Fruit fly (Drosophila melanogaster) whole organism, embryonic: Measurements from ENCODE around the gene CG14341.

ENCODE experiments used
- ATbp ChIP-seq: fragments of 200-800 bp; sonication (Bioruptor generic); optimal IDR thresholded peaks from 2 replicates; lab custom pipeline; 2017; ENCODE audit warnings: missing biosample characterization, mild to moderate bottlenecking, missing genetic modification characterization, missing genetic modification reagents
- Blimp-1 ChIP-seq: fragments of 200-800 bp; sonication (Bioruptor generic); optimal IDR thresholded peaks from 3 replicates; lab custom pipeline; 2018; ENCODE audit warnings: missing biosample characterization, missing genetic modification characterization, mild to moderate bottlenecking, moderate library complexity, missing genetic modification reagents
- BtbVII ChIP-seq: fragments of 200-800 bp; sonication (Bioruptor generic); optimal IDR thresholded peaks from 3 replicates; lab custom pipeline; 2017; ENCODE audit warnings: missing biosample characterization, mild to moderate bottlenecking, missing genetic modification characterization
- C15 ChIP-seq: fragments of 200-800 bp; sonication (Bioruptor generic); IDR thresholded peaks from 3 replicates; pipeline ENCODE4 v1.3.6; 2022; ENCODE audit warnings: missing biosample characterization, missing genetic modification characterization
- CG12071 ChIP-seq: fragments of 200-800 bp; sonication (Bioruptor generic); optimal IDR thresholded peaks from 3 replicates; lab custom pipeline; 2018; ENCODE audit warnings: missing biosample characterization, mild to moderate bottlenecking, missing genetic modification characterization
- CG13287 ChIP-seq: fragments of 200-800 bp; sonication (Bioruptor generic); IDR thresholded peaks from 2 replicates; pipeline ENCODE4 v1.3.6; 2022; ENCODE audit warnings: missing biosample characterization, missing genetic modification characterization; ENCODE audit not compliant: partially characterized antibody
- CG1529 ChIP-seq: fragments of 200-800 bp; sonication (Bioruptor generic); optimal IDR thresholded peaks from 3 replicates; lab custom pipeline; 2018; ENCODE audit warnings: missing biosample characterization, missing genetic modification characterization
- CG15601 ChIP-seq: fragments of 200-800 bp; sonication (Bioruptor generic); optimal IDR thresholded peaks from 3 replicates; lab custom pipeline; 2019; ENCODE audit warnings: missing biosample characterization, mild to moderate bottlenecking, missing genetic modification characterization, moderate library complexity
- CG17802 ChIP-seq: fragments of 200-800 bp; sonication (Bioruptor generic); optimal IDR thresholded peaks from 2 replicates; lab custom pipeline; 2018; ENCODE audit warnings: missing biosample characterization, mild to moderate bottlenecking, missing genetic modification characterization, moderate library complexity
- CG18599 ChIP-seq: fragments of 200-800 bp; sonication (Bioruptor generic); optimal IDR thresholded peaks from 3 replicates; lab custom pipeline; 2017; ENCODE audit warnings: missing biosample characterization, missing genetic modification characterization, mild to moderate bottlenecking, moderate library complexity, missing genetic modification reagents
- CG2120 ChIP-seq: fragments of 200-800 bp; sonication (Bioruptor generic); optimal IDR thresholded peaks from 3 replicates; lab custom pipeline; 2016; ENCODE audit warnings: missing biosample characterization, missing genetic modification characterization
- CG30431 ChIP-seq: fragments of 200-800 bp; sonication (Bioruptor generic); optimal IDR thresholded peaks from 2 replicates; lab custom pipeline; 2017; ENCODE audit warnings: missing biosample characterization, missing genetic modification characterization
- CG3163 ChIP-seq: fragments of 200-800 bp; sonication (Bioruptor generic); optimal IDR thresholded peaks from 3 replicates; lab custom pipeline; 2016; ENCODE audit warnings: missing biosample characterization, missing genetic modification characterization
- CG33557 ChIP-seq: fragments of 200-800 bp; sonication (Bioruptor generic); optimal IDR thresholded peaks from 2 replicates; lab custom pipeline; 2019; ENCODE audit warnings: missing biosample characterization, mild to moderate bottlenecking, missing genetic modification characterization, moderate library complexity
- CG3407 ChIP-seq: fragments of 200-800 bp; sonication (Bioruptor generic); optimal IDR thresholded peaks from 2 replicates; lab custom pipeline; 2018; ENCODE audit warnings: missing biosample characterization, mild to moderate bottlenecking, missing genetic modification characterization
- CG5180 ChIP-seq: fragments of 200-800 bp; sonication (Bioruptor generic); optimal IDR thresholded peaks from 3 replicates; lab custom pipeline; 2017; ENCODE audit warnings: missing biosample characterization, missing genetic modification characterization, mild to moderate bottlenecking, moderate library complexity, missing genetic modification reagents
- CG7839 ChIP-seq: fragments of 200-800 bp; sonication (Bioruptor generic); optimal IDR thresholded peaks from 3 replicates; lab custom pipeline; 2018; ENCODE audit warnings: missing biosample characterization, mild to moderate bottlenecking, missing genetic modification characterization, moderate library complexity
- CG7987 ChIP-seq: fragments of 200-800 bp; sonication (Bioruptor generic); optimal IDR thresholded peaks from 2 replicates; lab custom pipeline; 2018; ENCODE audit warnings: missing biosample characterization, mild to moderate bottlenecking, missing genetic modification characterization, moderate library complexity
- CG8290 ChIP-seq, 3 experiments: fragments of 200-800 bp; sonication (Bioruptor generic); optimal IDR thresholded peaks; 2 replicates each; lab custom pipeline; 2016 to 2019; ENCODE audit warnings: missing biosample characterization in 3 of 3, missing genetic modification characterization in 3 of 3, mild to moderate bottlenecking in 2 of 3, moderate library complexity in 1 of 3
- CG9727 ChIP-seq: fragments of 200-800 bp; sonication (Bioruptor generic); optimal IDR thresholded peaks from 3 replicates; lab custom pipeline; 2017; ENCODE audit warnings: missing biosample characterization, mild to moderate bottlenecking, missing genetic modification characterization
- Chrac-16 ChIP-seq: fragments of 200-800 bp; sonication (Bioruptor generic); optimal IDR thresholded peaks from 3 replicates; lab custom pipeline; 2016; ENCODE audit warnings: missing biosample characterization, missing genetic modification characterization
- CrebB ChIP-seq: fragments of 200-800 bp; sonication (Bioruptor generic); optimal IDR thresholded peaks from 3 replicates; lab custom pipeline; 2018; ENCODE audit warnings: missing biosample characterization, mild to moderate bottlenecking, missing genetic modification characterization
- Dll ChIP-seq: fragments of 200-800 bp; sonication (Bioruptor generic); IDR thresholded peaks from 4 replicates; pipeline ENCODE4 v1.3.6; 2022; ENCODE audit warnings: missing biosample characterization, missing genetic modification characterization; ENCODE audit not compliant: partially characterized antibody
- Hr3 ChIP-seq: fragments of 200-800 bp; sonication (Bioruptor generic); optimal IDR thresholded peaks from 3 replicates; lab custom pipeline; 2016; ENCODE audit warnings: missing biosample characterization, missing genetic modification characterization
- Mrtf ChIP-seq: fragments of 200-800 bp; sonication (Bioruptor generic); IDR thresholded peaks from 3 replicates; pipeline ENCODE4 v1.3.6; 2022; ENCODE audit warnings: missing biosample characterization, missing genetic modification characterization
- NC2α ChIP-seq: fragments of 200-800 bp; sonication (Bioruptor generic); optimal IDR thresholded peaks from 2 replicates; lab custom pipeline; 2016; ENCODE audit warnings: missing biosample characterization, missing genetic modification characterization
- NfI ChIP-seq: fragments of 200-800 bp; sonication (Bioruptor generic); optimal IDR thresholded peaks from 3 replicates; lab custom pipeline; 2018; ENCODE audit warnings: missing biosample characterization, mild to moderate bottlenecking, missing genetic modification characterization, moderate library complexity
- Ptx1 ChIP-seq: fragments of 200-800 bp; sonication (Bioruptor generic); IDR thresholded peaks from 2 replicates; pipeline ENCODE4 v1.3.6; 2022; ENCODE audit warnings: missing biosample characterization, missing genetic modification characterization
- Rfx ChIP-seq: fragments of 200-800 bp; sonication (Bioruptor generic); IDR thresholded peaks from 2 replicates; pipeline ENCODE4 v1.3.6; 2022; ENCODE audit warnings: missing biosample characterization, missing genetic modification characterization
- Rx ChIP-seq: fragments of 200-800 bp; sonication (Bioruptor generic); IDR thresholded peaks from 2 replicates; pipeline ENCODE4 v1.3.6; 2022; ENCODE audit warnings: missing biosample characterization, missing genetic modification characterization
- br ChIP-seq: fragments of >200 bp; optimal IDR thresholded peaks from 2 replicates; lab custom pipeline; 2017
- cg ChIP-seq: fragments of 200-800 bp; sonication (Bioruptor generic); optimal IDR thresholded peaks from 3 replicates; lab custom pipeline; 2019; ENCODE audit warnings: missing biosample characterization, mild to moderate bottlenecking, missing genetic modification characterization, moderate library complexity
- ci ChIP-seq: fragments of 200-800 bp; sonication (Bioruptor generic); IDR thresholded peaks from 3 replicates; pipeline ENCODE4 v1.3.6; 2022; ENCODE audit warnings: missing biosample characterization, missing genetic modification characterization
- dan ChIP-seq: fragments of 200-800 bp; sonication (Bioruptor generic); IDR thresholded peaks from 2 replicates; pipeline ENCODE4 v1.3.6; 2022; ENCODE audit warnings: missing biosample characterization, missing genetic modification characterization
- emc ChIP-seq: fragments of 200-800 bp; sonication (Bioruptor generic); optimal IDR thresholded peaks from 2 replicates; lab custom pipeline; 2016; ENCODE audit warnings: missing biosample characterization, missing genetic modification characterization
- fd3F ChIP-seq: fragments of 200-800 bp; sonication (Bioruptor generic); optimal IDR thresholded peaks from 2 replicates; lab custom pipeline; 2018; ENCODE audit warnings: missing biosample characterization, mild to moderate bottlenecking, missing genetic modification characterization, moderate library complexity
- gsb ChIP-seq: fragments of 200-800 bp; sonication (Bioruptor generic); IDR thresholded peaks from 2 replicates; pipeline ENCODE4 v1.3.6; 2022; ENCODE audit warnings: missing biosample characterization, missing genetic modification characterization
- hkb ChIP-seq, 2 experiments: fragments of 200-800 bp in 1 of 2; fragments of >200 bp in 1 of 2; sonication (Bioruptor generic) in 1 of 2; IDR thresholded peaks in 1 of 2; optimal IDR thresholded peaks in 1 of 2; 2 replicates each; pipeline versions ENCODE4 v1.3.6 to Lab custom; 2017 to 2022; ENCODE audit warnings: missing biosample characterization in 1 of 2, missing genetic modification characterization in 1 of 2
- inv ChIP-seq: fragments of 200-800 bp; sonication (Bioruptor generic); IDR thresholded peaks from 2 replicates; pipeline ENCODE4 v1.3.6; 2022; ENCODE audit warnings: missing biosample characterization, missing genetic modification characterization; ENCODE audit not compliant: partially characterized antibody
- kah ChIP-seq: fragments of 200-800 bp; sonication (Bioruptor generic); optimal IDR thresholded peaks from 2 replicates; lab custom pipeline; 2018; ENCODE audit warnings: missing biosample characterization, mild to moderate bottlenecking, missing genetic modification characterization
- lilli ChIP-seq: fragments of 200-800 bp; sonication (Bioruptor generic); optimal IDR thresholded peaks from 3 replicates; lab custom pipeline; 2016; ENCODE audit warnings: missing biosample characterization, missing genetic modification characterization
- lmd ChIP-seq: fragments of 200-800 bp; sonication (Bioruptor generic); IDR thresholded peaks from 2 replicates; pipeline ENCODE4 v1.3.6; 2022; ENCODE audit warnings: missing biosample characterization, missing genetic modification characterization
- p53 ChIP-seq: fragments of 200-800 bp; sonication (Bioruptor generic); optimal IDR thresholded peaks from 2 replicates; lab custom pipeline; 2016; ENCODE audit warnings: missing biosample characterization, missing genetic modification characterization
- pros ChIP-seq: fragments of 200-800 bp; sonication (Bioruptor generic); optimal IDR thresholded peaks from 3 replicates; lab custom pipeline; 2019; ENCODE audit warnings: missing biosample characterization, mild to moderate bottlenecking, missing genetic modification characterization, moderate library complexity
- pum ChIP-seq: fragments of 200-800 bp; sonication (Bioruptor generic); optimal IDR thresholded peaks from 2 replicates; lab custom pipeline; 2016; ENCODE audit warnings: missing biosample characterization, missing genetic modification characterization
- ro ChIP-seq: fragments of 200-800 bp; sonication (Bioruptor generic); IDR thresholded peaks from 2 replicates; pipeline ENCODE4 v1.3.6; 2022; ENCODE audit warnings: missing biosample characterization, missing genetic modification characterization
- row ChIP-seq: fragments of 200-800 bp; sonication (Bioruptor generic); IDR thresholded peaks from 3 replicates; pipeline ENCODE4 v1.3.6; 2022; ENCODE audit warnings: missing biosample characterization, missing genetic modification characterization
- sc ChIP-seq, 3 experiments: fragments of >200 bp in 2 of 3; fragments of 200-800 bp in 1 of 3; sonication (Bioruptor generic) in 1 of 3; optimal IDR thresholded peaks; 2 replicates in 2 of 3; 3 replicates in 1 of 3; lab custom pipeline; 2017; ENCODE audit warnings: mild to moderate bottlenecking in 1 of 3, missing biosample characterization in 1 of 3, missing genetic modification characterization in 1 of 3, missing genetic modification reagents in 1 of 3
- usp ChIP-seq: fragments of >200 bp; optimal IDR thresholded peaks from 2 replicates; lab custom pipeline; 2017; ENCODE audit warnings: missing biosample characterization, missing genetic modification characterization
- z ChIP-seq: fragments of 200-800 bp; sonication (Bioruptor generic); IDR thresholded peaks from 3 replicates; pipeline ENCODE4 v1.3.6; 2022; ENCODE audit warnings: missing biosample characterization, missing genetic modification characterization

Gene CG14341

dm6 chr2L:1125437-1125836 is 40.9 kb upstream of the CG14341 start (continued):
- peak; percentile 25 for TF ChIP-seq CG18599 (GFP tag; lab: Kevin White, UChicago)
- TF ChIP-seq Blimp-1 (GFP tag; lab: Kevin White, UChicago) = no peak
- no peak for TF ChIP-seq Mrtf (GFP tag; lab: Robert Waterston, UW)
- no peak for TF ChIP-seq sc (optimal IDR thresholded peaks at IDR 0.05; lab: Kevin White, UChicago)
- no peak for TF ChIP-seq sc (GFP tag; optimal IDR thresholded peaks at IDR 0.05; lab: Kevin White, UChicago)
- TF ChIP-seq CG13287 (GFP tag; lab: Robert Waterston, UW) = no peak; the same call in 1 of the 2 replicates
- TF ChIP-seq NfI (GFP tag; lab: Kevin White, UChicago) = no peak
- TF ChIP-seq ci = no peak; the same call in 2 of the 3 replicates
- no peak for TF ChIP-seq CG17802
- TF ChIP-seq Chrac-16 (GFP tag; lab: Kevin White, UChicago) = no peak
- no peak for TF ChIP-seq fd3F (GFP tag; lab: Kevin White, UChicago)
- TF ChIP-seq CG3163 (GFP tag; lab: Kevin White, UChicago) = no peak
- no peak for TF ChIP-seq CG1529 (GFP tag; lab: Kevin White, UChicago)
- no peak for TF ChIP-seq gsb
- no peak for TF ChIP-seq CG15601 (tag; lab: Kevin White, UChicago)
- TF ChIP-seq row (GFP tag; lab: Robert Waterston, UW) = no peak
- TF ChIP-seq CG9727 (GFP tag; lab: Kevin White, UChicago) = no peak
- no peak for TF ChIP-seq usp (GFP tag; lab: Kevin White, UChicago)
- TF ChIP-seq CG30431 (GFP tag; lab: Kevin White, UChicago) = no peak
- no peak for TF ChIP-seq C15 (GFP tag; lab: Robert Waterston, UW)
- no peak for TF ChIP-seq lmd (GFP tag; lab: Robert Waterston, UW)
- TF ChIP-seq lilli (GFP tag; lab: Kevin White, UChicago) = no peak
- TF ChIP-seq CG7987 (GFP tag; lab: Kevin White, UChicago) = no peak
- no peak for TF ChIP-seq hkb (optimal IDR thresholded peaks at IDR 0.05; lab: Kevin White, UChicago)
- no peak for TF ChIP-seq hkb (GFP tag; IDR thresholded peaks at IDR 0.05; lab: Robert Waterston, UW)
- TF ChIP-seq CG5180 (GFP tag; lab: Kevin White, UChicago) = no peak
- TF ChIP-seq CG12071 (GFP tag; lab: Kevin White, UChicago) = peak; percentile 3
- TF ChIP-seq CG7839 = no peak
- TF ChIP-seq dan (GFP tag; lab: Robert Waterston, UW) = no peak
- TF ChIP-seq CG33557 (GFP tag; lab: Kevin White, UChicago) = no peak
- TF ChIP-seq pros (GFP tag; lab: Kevin White, UChicago) = no peak
- no peak for TF ChIP-seq br
- TF ChIP-seq CrebB (tag; lab: Kevin White, UChicago) = peak; percentile 43
- TF ChIP-seq Hr3 = no peak
- TF ChIP-seq BtbVII = peak; percentile 28
- no peak for TF ChIP-seq Rx
- TF ChIP-seq inv = no peak
- peak; percentile 18 for TF ChIP-seq CG2120 (GFP tag; lab: Kevin White, UChicago)
- no peak for TF ChIP-seq ro (GFP tag; lab: Robert Waterston, UW)
- TF ChIP-seq pum (GFP tag; lab: Kevin White, UChicago) = no peak
- 0 out of 2 replicates have a peak, but pooled peaks have one; percentile 26 for TF ChIP-seq Rfx (GFP tag; lab: Robert Waterston, UW)
- no peak for TF ChIP-seq CG8290 (GFP tag; optimal IDR thresholded peaks at IDR 0.05; lab: Kevin White, UChicago)
- TF ChIP-seq CG8290 (tag; optimal IDR thresholded peaks at IDR 0.05; lab: Kevin White, UChicago) = peak in 1 of 2 experiments; percentile 61
- TF ChIP-seq emc (GFP tag; lab: Kevin White, UChicago) = no peak
- TF ChIP-seq Ptx1 (GFP tag; lab: Robert Waterston, UW) = no peak
- no peak for TF ChIP-seq CG3407
- TF ChIP-seq kah = no peak
- peak; percentile 3 for TF ChIP-seq cg
- peak; percentile 20 for TF ChIP-seq ATbp (GFP tag; lab: Kevin White, UChicago)
- no peak for TF ChIP-seq z
- no peak for TF ChIP-seq NC2α (GFP tag; lab: Kevin White, UChicago)
- no peak for TF ChIP-seq Dll (GFP tag; lab: Robert Waterston, UW)
- TF ChIP-seq p53 (GFP tag; lab: Kevin White, UChicago) = no peak
